Worm (Caenorhabditis elegans) whole organism, young adult: ENCODE measurements around the gene ceh-86.

Source experiments
- B0035.1 ChIP-seq: sonication (generic microtip); optimal IDR thresholded peaks from 2 replicates; lab custom pipeline; 2016; ENCODE audit warnings: missing genetic modification characterization, mild to moderate bottlenecking, missing compliant biosample characterization, missing genotype, missing genetic modification reagents
- F22D6.2 ChIP-seq: sonication (generic microtip); optimal IDR thresholded peaks from 2 replicates; lab custom pipeline; 2016; ENCODE audit warnings: mild to moderate bottlenecking, missing genetic modification characterization, missing compliant biosample characterization
- ama-1 ChIP-seq, 3 experiments: fragments of 150-350 bp in 1 of 3; sonication (generic microtip) in 2 of 3; optimal IDR thresholded peaks; 2 replicates each; lab custom pipeline; 2014 to 2018; ENCODE audit warnings: missing biosample characterization in 2 of 3, missing genetic modification characterization in 2 of 3, missing genetic modification reagents in 2 of 3
- attf-3 ChIP-seq: fragments of 200-800 bp; sonication (Bioruptor generic); conservative IDR thresholded peaks from 2 replicates; pipeline ENCODE4 v1.3.6; 2022; ENCODE audit warnings: missing genetic modification reagents, missing genetic modification characterization, missing compliant biosample characterization
- ccch-3 ChIP-seq: fragments of 200-800 bp; sonication (Bioruptor generic); optimal IDR thresholded peaks from 2 replicates; lab custom pipeline; 2018; ENCODE audit warnings: mild to moderate bottlenecking, missing genetic modification characterization, missing compliant biosample characterization
- dpff-1 ChIP-seq: sonication (generic microtip); optimal IDR thresholded peaks from 2 replicates; lab custom pipeline; 2017; ENCODE audit warnings: mild to moderate bottlenecking, missing genetic modification characterization, missing compliant biosample characterization
- egrh-3 ChIP-seq: fragments of 200-800 bp; sonication (Bioruptor generic); IDR thresholded peaks from 2 replicates; pipeline ENCODE4 v1.3.6; 2022; ENCODE audit warnings: missing genetic modification reagents, missing genetic modification characterization, missing compliant biosample characterization
- nhr-90 ChIP-seq: sonication (generic microtip); optimal IDR thresholded peaks from 2 replicates; lab custom pipeline; 2016; ENCODE audit warnings: missing genotype, mild to moderate bottlenecking, missing genetic modification characterization, missing compliant biosample characterization
- pbrm-1 ChIP-seq: fragments of 200-800 bp; sonication (Bioruptor generic); IDR thresholded peaks from 2 replicates; pipeline ENCODE4 v1.3.6; 2022; ENCODE audit warnings: missing genetic modification reagents, missing genetic modification characterization, missing compliant biosample characterization
- pha-4 ChIP-seq: fragments of 150-350 bp; sonication (generic microtip); optimal IDR thresholded peaks from 2 replicates; lab custom pipeline; 2014; ENCODE audit warnings: missing biosample characterization, missing genetic modification reagents, missing genetic modification characterization
- unc-62 ChIP-seq: fragments of 150-350 bp; optimal IDR thresholded peaks from 2 replicates; lab custom pipeline; 2014; ENCODE audit warnings: missing biosample characterization, missing genetic modification reagents, missing genetic modification characterization

DNA sequence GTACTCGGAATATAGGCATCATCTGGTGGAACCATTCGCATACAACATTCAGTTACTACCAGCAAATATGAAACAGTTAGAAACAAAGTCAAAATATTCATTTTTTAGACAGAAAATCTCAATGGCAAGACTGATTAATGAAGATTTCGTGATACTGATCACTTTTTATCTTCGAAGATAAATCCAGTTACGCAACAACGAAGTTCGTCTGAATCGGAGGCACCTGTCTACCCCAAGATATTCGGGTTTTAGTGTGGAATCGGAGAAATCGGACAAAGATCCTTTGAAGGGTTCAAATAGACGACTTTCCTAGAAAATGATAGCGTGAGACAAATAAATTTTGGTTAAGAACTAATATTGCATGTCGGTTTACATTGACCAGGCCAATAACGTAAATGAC, 36.0 kb downstream of the ceh-86 start, which contains the start of gene F16G10.13:
- TF ChIP-seq attf-3 (no peak), dpff-1 (tag; lab: Kevin White, UChicago) (no peak), B0035.1 (tag; lab: Kevin White, UChicago) (no peak), pbrm-1 (no peak), egrh-3 (GFP tag; lab: Robert Waterston, UW) (no peak), unc-62 (GFP tag; lab: Kevin White, UChicago) (no peak), ama-1 (optimal IDR thresholded peaks at IDR 0.05; lab: Kevin White, UChicago) (no peak), ama-1 (GFP tag; optimal IDR thresholded peaks at IDR 0.05; lab: Kevin White, UChicago) (no peak), nhr-90 (no peak), ccch-3 (no peak), pha-4 (no peak), F22D6.2 (no peak)
